Fruit fly (Drosophila melanogaster) whole organism, embryonic: ENCODE results near the gene CG42676.

ENCODE experiments used
- BEAF-32 ChIP-seq: fragments of 200-800 bp; sonication (Bioruptor generic); optimal IDR thresholded peaks from 3 replicates; lab custom pipeline; 2017; ENCODE audit warnings: missing biosample characterization, missing genetic modification characterization, mild to moderate bottlenecking, moderate library complexity, missing genetic modification reagents
- CG1024 ChIP-seq: fragments of 200-800 bp; sonication (Bioruptor generic); IDR thresholded peaks from 2 replicates; pipeline ENCODE4 v1.3.6; 2022; ENCODE audit warnings: missing biosample characterization, missing genetic modification characterization
- CG10274 ChIP-seq: fragments of 200-800 bp; sonication (Bioruptor generic); optimal IDR thresholded peaks from 3 replicates; lab custom pipeline; 2017; ENCODE audit warnings: missing biosample characterization, mild to moderate bottlenecking, missing genetic modification characterization
- CG1602 ChIP-seq: fragments of 200-800 bp; sonication (Bioruptor generic); optimal IDR thresholded peaks from 3 replicates; lab custom pipeline; 2016; ENCODE audit warnings: missing biosample characterization, missing genetic modification characterization
- CG1647 ChIP-seq: fragments of 200-800 bp; sonication (Bioruptor generic); optimal IDR thresholded peaks from 3 replicates; lab custom pipeline; 2016; ENCODE audit warnings: missing biosample characterization, missing genetic modification characterization
- CG16813 ChIP-seq: fragments of 200-800 bp; sonication (Bioruptor generic); IDR thresholded peaks from 3 replicates; pipeline ENCODE4 v1.3.6; 2022; ENCODE audit warnings: missing biosample characterization, missing genetic modification characterization; ENCODE audit not compliant: partially characterized antibody
- CG17186 ChIP-seq: fragments of 200-800 bp; sonication (Bioruptor generic); optimal IDR thresholded peaks from 3 replicates; lab custom pipeline; 2017; ENCODE audit warnings: missing biosample characterization, missing genetic modification reagents, missing genetic modification characterization
- CG17802 ChIP-seq: fragments of 200-800 bp; sonication (Bioruptor generic); optimal IDR thresholded peaks from 2 replicates; lab custom pipeline; 2018; ENCODE audit warnings: missing biosample characterization, mild to moderate bottlenecking, missing genetic modification characterization, moderate library complexity
- CG17912 ChIP-seq: fragments of 200-800 bp; sonication (Bioruptor generic); optimal IDR thresholded peaks from 2 replicates; lab custom pipeline; 2018; ENCODE audit warnings: missing biosample characterization, mild to moderate bottlenecking, missing genetic modification characterization
- CG2202 ChIP-seq: fragments of 200-800 bp; sonication (Bioruptor generic); optimal IDR thresholded peaks from 2 replicates; lab custom pipeline; 2018; ENCODE audit warnings: missing biosample characterization, mild to moderate bottlenecking, missing genetic modification characterization
- CG30403 ChIP-seq: fragments of 200-800 bp; sonication (Bioruptor generic); optimal IDR thresholded peaks from 3 replicates; lab custom pipeline; 2016; ENCODE audit warnings: missing biosample characterization, missing genetic modification characterization
- CG31224 ChIP-seq: fragments of 200-800 bp; sonication (Bioruptor generic); IDR thresholded peaks from 2 replicates; pipeline ENCODE4 v1.3.6; 2022; ENCODE audit warnings: missing biosample characterization, missing genetic modification characterization
- CG34376 ChIP-seq: fragments of 200-800 bp; sonication (Bioruptor generic); optimal IDR thresholded peaks from 2 replicates; lab custom pipeline; 2018; ENCODE audit warnings: missing biosample characterization, mild to moderate bottlenecking, missing genetic modification characterization
- CG7745 ChIP-seq: fragments of 200-800 bp; sonication (Bioruptor generic); optimal IDR thresholded peaks from 2 replicates; lab custom pipeline; 2018; ENCODE audit warnings: missing biosample characterization, mild to moderate bottlenecking, missing genetic modification characterization, moderate library complexity
- CG7963 ChIP-seq: fragments of 200-800 bp; sonication (Bioruptor generic); IDR thresholded peaks from 3 replicates; pipeline ENCODE4 v1.3.6; 2022; ENCODE audit warnings: missing biosample characterization, missing genetic modification characterization; ENCODE audit not compliant: partially characterized antibody
- Dek ChIP-seq: fragments of 200-800 bp; sonication (Bioruptor generic); optimal IDR thresholded peaks from 3 replicates; lab custom pipeline; 2019; ENCODE audit warnings: missing biosample characterization, mild to moderate bottlenecking, missing genetic modification characterization, moderate library complexity
- Dip2 ChIP-seq: fragments of 200-800 bp; sonication (Bioruptor generic); IDR thresholded peaks from 2 replicates; pipeline ENCODE4 v1.3.6; 2022; ENCODE audit warnings: missing biosample characterization, missing genetic modification characterization
- Dll ChIP-seq: fragments of 200-800 bp; sonication (Bioruptor generic); IDR thresholded peaks from 4 replicates; pipeline ENCODE4 v1.3.6; 2022; ENCODE audit warnings: missing biosample characterization, missing genetic modification characterization; ENCODE audit not compliant: partially characterized antibody
- Doc3 ChIP-seq: fragments of 200-800 bp; sonication (Bioruptor generic); IDR thresholded peaks from 3 replicates; pipeline ENCODE4 v1.3.6; 2022; ENCODE audit warnings: missing biosample characterization, missing genetic modification characterization; ENCODE audit not compliant: partially characterized antibody
- Dp ChIP-seq: fragments of 200-800 bp; sonication (Bioruptor generic); optimal IDR thresholded peaks from 2 replicates; lab custom pipeline; 2018; ENCODE audit warnings: missing biosample characterization, mild to moderate bottlenecking, missing genetic modification characterization, moderate library complexity
- Dref ChIP-seq: fragments of 200-800 bp; sonication (Bioruptor generic); IDR thresholded peaks from 2 replicates; pipeline ENCODE4 v1.3.6; 2022; ENCODE audit warnings: missing biosample characterization, missing genetic modification characterization
- Jarid2 ChIP-seq: fragments of 200-800 bp; sonication (Bioruptor generic); optimal IDR thresholded peaks from 3 replicates; lab custom pipeline; 2017; ENCODE audit warnings: mild to moderate bottlenecking, missing biosample characterization, missing genetic modification reagents, missing genetic modification characterization
- Med ChIP-seq: fragments of 200-800 bp; sonication (Bioruptor generic); peaks from one replicate; lab custom pipeline; 2016; ENCODE audit warnings: missing biosample characterization, missing genetic modification characterization, mild to moderate bottlenecking, inconsistent platforms, moderate library complexity
- Neu2 ChIP-seq: fragments of 200-800 bp; sonication (Bioruptor generic); optimal IDR thresholded peaks from 3 replicates; lab custom pipeline; 2016; ENCODE audit warnings: missing biosample characterization, missing genetic modification characterization, borderline replicate concordance
- Oaz ChIP-seq: fragments of 200-800 bp; sonication (Bioruptor generic); IDR thresholded peaks from 2 replicates; pipeline ENCODE4 v1.3.6; 2022; ENCODE audit warnings: missing biosample characterization, missing genetic modification characterization
- Opbp ChIP-seq: fragments of 200-800 bp; sonication (Bioruptor generic); IDR thresholded peaks from 3 replicates; pipeline ENCODE4 v1.3.6; 2022; ENCODE audit warnings: missing biosample characterization, missing genetic modification characterization; ENCODE audit not compliant: partially characterized antibody
- Sin3A ChIP-seq: fragments of >200 bp; optimal IDR thresholded peaks from 2 replicates; lab custom pipeline; 2018
- Sox102F ChIP-seq: fragments of 200-800 bp; sonication (Bioruptor generic); optimal IDR thresholded peaks from 2 replicates; lab custom pipeline; 2018; ENCODE audit warnings: missing biosample characterization, mild to moderate bottlenecking, missing genetic modification characterization, moderate library complexity
- bbx ChIP-seq: fragments of 200-800 bp; sonication (Bioruptor generic); IDR thresholded peaks from 2 replicates; pipeline ENCODE4 v1.3.6; 2022; ENCODE audit warnings: missing biosample characterization, missing genetic modification characterization; ENCODE audit not compliant: partially characterized antibody
- cato ChIP-seq: fragments of 200-800 bp; sonication (Bioruptor generic); optimal IDR thresholded peaks from 2 replicates; lab custom pipeline; 2016; ENCODE audit warnings: missing biosample characterization, missing genetic modification characterization, borderline replicate concordance
- crp ChIP-seq, 2 experiments: fragments of 200-800 bp; sonication (Bioruptor generic); optimal IDR thresholded peaks; 2 replicates in 1 of 2; 3 replicates in 1 of 2; lab custom pipeline; 2017; ENCODE audit warnings: missing biosample characterization in 2 of 2, missing genetic modification characterization in 2 of 2, mild to moderate bottlenecking in 1 of 2, moderate library complexity in 1 of 2
- cwo ChIP-seq: fragments of 200-800 bp; sonication (Bioruptor generic); optimal IDR thresholded peaks from 3 replicates; lab custom pipeline; 2017; ENCODE audit warnings: missing biosample characterization, missing genetic modification characterization, mild to moderate bottlenecking, moderate library complexity, missing genetic modification reagents
- dpn ChIP-seq, 2 experiments: fragments of 200-800 bp; sonication (Bioruptor generic); optimal IDR thresholded peaks; 3 replicates each; lab custom pipeline; 2016; ENCODE audit warnings: missing biosample characterization in 2 of 2, missing genetic modification characterization in 2 of 2
- dysf ChIP-seq: fragments of 200-800 bp; sonication (Bioruptor generic); IDR thresholded peaks from 3 replicates; pipeline ENCODE4 v1.3.6; 2022; ENCODE audit warnings: missing biosample characterization, missing genetic modification characterization
- ewg ChIP-seq: fragments of 200-800 bp; sonication (Bioruptor generic); optimal IDR thresholded peaks from 3 replicates; lab custom pipeline; 2017; ENCODE audit warnings: mild to moderate bottlenecking, missing biosample characterization, missing genetic modification reagents, missing genetic modification characterization
- hth ChIP-seq: fragments of >200 bp; optimal IDR thresholded peaks from 2 replicates; lab custom pipeline; 2017; ENCODE audit warnings: inconsistent platforms
- lov ChIP-seq, 2 experiments: fragments of 200-800 bp in 1 of 2; fragments of >200 bp in 1 of 2; sonication (Bioruptor generic) in 1 of 2; IDR thresholded peaks in 1 of 2; optimal IDR thresholded peaks in 1 of 2; 2 replicates in 1 of 2; 3 replicates in 1 of 2; pipeline versions ENCODE4 v1.3.6 to Lab custom; 2017 to 2022; ENCODE audit warnings: missing biosample characterization in 1 of 2, missing genetic modification characterization in 1 of 2
- onecut ChIP-seq: fragments of 200-800 bp; sonication (Bioruptor generic); IDR thresholded peaks from 2 replicates; pipeline ENCODE4 v1.3.6; 2022; ENCODE audit warnings: missing biosample characterization, missing genetic modification characterization
- org-1 ChIP-seq: fragments of 200-800 bp; sonication (Bioruptor generic); optimal IDR thresholded peaks from 2 replicates; lab custom pipeline; 2017; ENCODE audit warnings: missing biosample characterization, missing genetic modification characterization
- pzg ChIP-seq: fragments of 200-800 bp; sonication (Bioruptor generic); optimal IDR thresholded peaks from 3 replicates; lab custom pipeline; 2018; ENCODE audit warnings: missing biosample characterization, mild to moderate bottlenecking, missing genetic modification characterization, moderate library complexity
- salm ChIP-seq: fragments of 200-800 bp; sonication (Bioruptor generic); optimal IDR thresholded peaks from 2 replicates; lab custom pipeline; 2018; ENCODE audit warnings: missing biosample characterization, mild to moderate bottlenecking, missing genetic modification characterization
- slou ChIP-seq: fragments of 200-800 bp; sonication (Bioruptor generic); optimal IDR thresholded peaks from 3 replicates; lab custom pipeline; 2016; ENCODE audit warnings: missing biosample characterization, missing genetic modification characterization
- sna ChIP-seq: fragments of 200-800 bp; sonication (Bioruptor generic); IDR thresholded peaks from 2 replicates; pipeline ENCODE4 v1.3.6; 2022; ENCODE audit warnings: missing biosample characterization, missing genetic modification characterization; ENCODE audit not compliant: partially characterized antibody
- tgo ChIP-seq: fragments of 200-800 bp; sonication (Bioruptor generic); IDR thresholded peaks from 3 replicates; pipeline ENCODE4 v1.3.6; 2022; ENCODE audit warnings: missing biosample characterization, missing genetic modification characterization
- trem ChIP-seq: fragments of 200-800 bp; optimal IDR thresholded peaks from 3 replicates; lab custom pipeline; 2019; ENCODE audit warnings: missing biosample characterization, mild to moderate bottlenecking, missing genetic modification characterization, moderate library complexity
- vnd ChIP-seq: fragments of 200-800 bp; sonication (Bioruptor generic); IDR thresholded peaks from 3 replicates; pipeline ENCODE4 v1.3.6; 2022; ENCODE audit warnings: missing biosample characterization, missing genetic modification characterization; ENCODE audit not compliant: partially characterized antibody

Gene CG42676

dm6 chr3L:1774713-1775648 lies 27.9 kb upstream of the CG42676 start, which contains the start of the genes CG13933 and PolD2 (continued):
- peak; percentile 46 for TF ChIP-seq CG1647 (GFP tag; lab: Kevin White, UChicago)
- peak; percentile 96 for TF ChIP-seq Oaz (GFP tag; lab: Robert Waterston, UW)
- peak; percentile 77 for TF ChIP-seq cwo (GFP tag; lab: Kevin White, UChicago)
- TF ChIP-seq dpn (GFP tag; optimal IDR thresholded peaks at IDR 0.05; lab: Kevin White, UChicago), result peak; percentile 53 to 98
- peak; percentile 94 for TF ChIP-seq cato (GFP tag; lab: Kevin White, UChicago)
- TF ChIP-seq org-1 (GFP tag; lab: Kevin White, UChicago), result peak; percentile 88
- peak; percentile 92 for TF ChIP-seq CG1024
- TF ChIP-seq trem, result peak; percentile 88
- peak; percentile 99 for TF ChIP-seq Sox102F
- TF ChIP-seq Jarid2, result no peak
- TF ChIP-seq Neu2, result no peak
- peak; percentile 93 for TF ChIP-seq ewg (GFP tag; lab: Kevin White, UChicago)
- TF ChIP-seq hth (lab: Kevin White, UChicago), result no peak
- peak; percentile 84 for TF ChIP-seq slou
- peak; percentile 96 for TF ChIP-seq salm (tag; lab: Kevin White, UChicago)
- TF ChIP-seq Dek, result peak; percentile 97
- TF ChIP-seq CG31224 (GFP tag; lab: Robert Waterston, UW), result peak; percentile 91
- TF ChIP-seq bbx, result peak; percentile 81
- TF ChIP-seq CG16813 (GFP tag; lab: Robert Waterston, UW), result peak; percentile 78
- no peak for TF ChIP-seq Dip2 (GFP tag; lab: Robert Waterston, UW)
- peak; percentile 85 for TF ChIP-seq CG17912 (GFP tag; lab: Kevin White, UChicago)
- peak; percentile 91 for TF ChIP-seq onecut (GFP tag; lab: Robert Waterston, UW)
- peak; percentile 98 for TF ChIP-seq CG1602 (GFP tag; lab: Kevin White, UChicago)
- TF ChIP-seq, all 482 proteins: peak for 372

dm6 chr3L:1777249-1777648 lies 25.7 kb upstream of the CG42676 start, which contains the start of the genes CG2021 and mRpL46:
Gene CG2021, minus strand, starts transcription at chr3L:1777411.
Gene mRpL46, plus strand, starts transcription at chr3L:1777439.
- TF ChIP-seq CG34376 (no peak), bbx (peak; percentile 44), dysf (GFP tag; lab: Robert Waterston, UW) (no peak), lov (optimal IDR thresholded peaks at IDR 0.05; lab: Kevin White, UChicago) (no peak), lov (GFP tag; IDR thresholded peaks at IDR 0.05; lab: Robert Waterston, UW) (no peak), Dll (GFP tag; lab: Robert Waterston, UW) (peak; percentile 63; the same call in 2 of the 4 replicates), Sin3A (lab: Kevin White, UChicago) (no peak), Dp (GFP tag; lab: Kevin White, UChicago) (peak; percentile 7), CG10274 (GFP tag; lab: Kevin White, UChicago) (no peak), BEAF-32 (peak; percentile 8), CG17186 (peak; percentile 50), CG17802 (no peak), pzg (GFP tag; lab: Kevin White, UChicago) (peak; percentile 24), CG30403 (GFP tag; lab: Kevin White, UChicago) (no peak), sna (GFP tag; lab: Robert Waterston, UW) (peak; percentile 48; the same call in 1 of the 2 replicates), tgo (GFP tag; lab: Robert Waterston, UW) (no peak), Doc3 (peak; percentile 43; the same call in 2 of the 3 replicates), trem (peak; percentile 5), CG7963 (GFP tag; lab: Robert Waterston, UW) (peak; percentile 49; the same call in 1 of the 3 replicates), CG2202 (tag; lab: Kevin White, UChicago) (no peak), crp (GFP tag; optimal IDR thresholded peaks at IDR 0.05; lab: Kevin White, UChicago) (peak in 1 of 2 experiments; percentile 86), Opbp (peak; percentile 41; the same call in 2 of the 3 replicates), Med (peak; percentile 59), Dref (peak; percentile 62), CG7745 (tag; lab: Kevin White, UChicago) (no peak), vnd (GFP tag; lab: Robert Waterston, UW) (0 out of 3 replicates have a peak, but pooled peaks have one; percentile 35)
